Worm (Caenorhabditis elegans): ENCODE measurements around the gene nspg-8.

The nspg-8 gene

ce11 chrIII:1161946-1162345, 19.9 kb upstream of the nspg-8 start:
- no peak for TF ChIP-seq atf-7 (tag; optimal IDR thresholded peaks at IDR 0.05)
- no peak for TF ChIP-seq dpff-1 (tag; optimal IDR thresholded peaks at IDR 0.05)
- no peak for TF ChIP-seq nfya-1 (tag; optimal IDR thresholded peaks at IDR 0.05; ENCODE audit: borderline replicate concordance, insufficient read depth)
- TF ChIP-seq F10E7.11 (tag; optimal IDR thresholded peaks at IDR 0.05) = no peak
- no peak for TF ChIP-seq lsl-1 (GFP tag; optimal IDR thresholded peaks at IDR 0.05)
- no peak for TF ChIP-seq dpl-1 (GFP tag; optimal IDR thresholded peaks at IDR 0.05)
- TF ChIP-seq lin-26 (GFP tag; IDR thresholded peaks at IDR 0.05) = no peak
- no peak for TF ChIP-seq repo-1 (tag; optimal IDR thresholded peaks at IDR 0.05)
- no peak for TF ChIP-seq nhr-80 (tag; optimal IDR thresholded peaks at IDR 0.05)
- no peak for TF ChIP-seq egl-44 (GFP tag; IDR thresholded peaks at IDR 0.05)
- no peak for TF ChIP-seq lin-54 (GFP tag; optimal IDR thresholded peaks at IDR 0.05)
- no peak for TF ChIP-seq Y53F4B.3 (GFP tag; IDR thresholded peaks at IDR 0.05)
- no peak for TF ChIP-seq madf-8 (GFP tag; conservative IDR thresholded peaks at IDR 0.05)

- TF ChIP-seq ceh-91 (GFP tag; IDR thresholded peaks at IDR 0.05) (no peak), ccch-3 (GFP tag; optimal IDR thresholded peaks at IDR 0.05) (no peak), lin-54 (GFP tag; optimal IDR thresholded peaks at IDR 0.05) (peak; percentile 20), him-1 (tag; optimal IDR thresholded peaks at IDR 0.05) (peak; percentile 68), snpc-3.4 (tag; optimal IDR thresholded peaks at IDR 0.05) (peak; percentile 0), D2030.7 (GFP tag; IDR thresholded peaks at IDR 0.05) (peak; percentile 31), snpc-4 (GFP tag; optimal IDR thresholded peaks at IDR 0.05) (peak; percentile 3), snpc-4 (tag; optimal IDR thresholded peaks at IDR 0.05) (no peak), F49E8.2 (tag; optimal IDR thresholded peaks at IDR 0.05; ENCODE audit: insufficient read depth) (peak; percentile 8), ztf-18 (tag; optimal IDR thresholded peaks at IDR 0.05) (peak; percentile 53), ama-1 (optimal IDR thresholded peaks at IDR 0.05) (no peak), ama-1 (GFP tag; optimal IDR thresholded peaks at IDR 0.05) (peak in 1 of 2 experiments; percentile 62), die-1 (tag; optimal IDR thresholded peaks at IDR 0.05) (peak; percentile 65), pha-4 (tag; optimal IDR thresholded peaks at IDR 0.05) (no peak), nhr-27 (tag; optimal IDR thresholded peaks at IDR 0.05) (no peak), hmg-1.2 (GFP tag; IDR thresholded peaks at IDR 0.05) (peak; percentile 36; the same call in 1 of the 2 replicates), F57A8.1 (GFP tag; optimal IDR thresholded peaks at IDR 0.05) (no peak), lin-26 (GFP tag; IDR thresholded peaks at IDR 0.05) (peak; percentile 75), nhr-90 (tag; optimal IDR thresholded peaks at IDR 0.05) (peak; percentile 42), ekl-4 (GFP tag; IDR thresholded peaks at IDR 0.05) (0 out of 2 replicates have a peak, but pooled peaks have one; percentile 9), egrh-3 (GFP tag; IDR thresholded peaks at IDR 0.05) (no peak), lsy-27 (tag; optimal IDR thresholded peaks at IDR 0.05; ENCODE audit: borderline replicate concordance, insufficient read depth) (peak; percentile 10), lsl-1 (GFP tag; optimal IDR thresholded peaks at IDR 0.05) (peak; percentile 32), B0261.1 (tag; optimal IDR thresholded peaks at IDR 0.05) (peak; percentile 70), nfyb-1 (GFP tag; IDR thresholded peaks at IDR 0.05) (0 out of 2 replicates have a peak, but pooled peaks have one; percentile 57), dox-1 (GFP tag; IDR thresholded peaks at IDR 0.05) (peak; percentile 32; the same call in 1 of the 2 replicates), rpc-1 (optimal IDR thresholded peaks at IDR 0.05) (peak; percentile 70), rpc-1 (tag; optimal IDR thresholded peaks at IDR 0.05) (peak; percentile 81), tbp1 (GFP tag; optimal IDR thresholded peaks at IDR 0.05) (peak; percentile 88), mxl-1 (tag; optimal IDR thresholded peaks at IDR 0.05) (peak; percentile 16)
These were observed 18.7 kb upstream of the nspg-8 start for ce11 chrIII:1163203-1163602.
